Worm (Caenorhabditis elegans) whole organism, late embryonic: ENCODE results near the gene Y24D9A.6.

Source experiments
- K02D7.2 ChIP-seq: sonication (generic microtip); optimal IDR thresholded peaks from 2 replicates; lab custom pipeline; 2017; ENCODE audit warnings: mild to moderate bottlenecking, missing genetic modification characterization, missing compliant biosample characterization
- K09A11.1 ChIP-seq: sonication (generic microtip); optimal IDR thresholded peaks from 2 replicates; lab custom pipeline; 2017; ENCODE audit warnings: antibody characterized with exemption, mild to moderate bottlenecking, missing genetic modification characterization, missing compliant biosample characterization; ENCODE audit not compliant: insufficient read depth
- T23F11.4 ChIP-seq: fragments of 200-800 bp; sonication (Bioruptor generic); optimal IDR thresholded peaks from 2 replicates; lab custom pipeline; 2018; ENCODE audit warnings: mild to moderate bottlenecking, missing genetic modification characterization, missing compliant biosample characterization
- ama-1 ChIP-seq: fragments of 150-350 bp; optimal IDR thresholded peaks from 2 replicates; lab custom pipeline; 2014
- ceh-14 ChIP-seq: sonication (generic microtip); optimal IDR thresholded peaks from 2 replicates; lab custom pipeline; 2016; ENCODE audit warnings: missing genotype, missing genetic modification characterization, missing compliant biosample characterization
- ceh-18 ChIP-seq: sonication (generic microtip); optimal IDR thresholded peaks from 2 replicates; lab custom pipeline; 2016; ENCODE audit warnings: missing genetic modification characterization, missing compliant biosample characterization
- ceh-24 ChIP-seq: sonication (generic microtip); optimal IDR thresholded peaks from 2 replicates; lab custom pipeline; 2016; ENCODE audit warnings: mild to moderate bottlenecking, missing genetic modification characterization, missing compliant biosample characterization
- ceh-30 ChIP-seq: fragments of 150-350 bp; optimal IDR thresholded peaks from 2 replicates; lab custom pipeline; 2014; ENCODE audit warnings: missing biosample characterization, missing genetic modification characterization
- ceh-31 ChIP-seq: sonication (generic microtip); optimal IDR thresholded peaks from 2 replicates; lab custom pipeline; 2016; ENCODE audit warnings: missing genetic modification characterization, missing compliant biosample characterization
- ceh-34 ChIP-seq: sonication (generic microtip); optimal IDR thresholded peaks from 2 replicates; lab custom pipeline; 2016; ENCODE audit warnings: mild to moderate bottlenecking, missing genetic modification characterization, missing compliant biosample characterization
- ceh-48 ChIP-seq: sonication (generic microtip); optimal IDR thresholded peaks from 2 replicates; lab custom pipeline; 2016; ENCODE audit warnings: missing genetic modification characterization, inconsistent platforms, missing compliant biosample characterization
- ceh-9 ChIP-seq: sonication (generic microtip); optimal IDR thresholded peaks from 2 replicates; lab custom pipeline; 2016; ENCODE audit warnings: mild to moderate bottlenecking, missing genetic modification characterization, inconsistent platforms, missing compliant biosample characterization
- che-1 ChIP-seq: sonication (generic microtip); optimal IDR thresholded peaks from 2 replicates; lab custom pipeline; 2016; ENCODE audit warnings: mild to moderate bottlenecking, missing genetic modification characterization, missing compliant biosample characterization
- dmd-4 ChIP-seq: sonication (generic microtip); optimal IDR thresholded peaks from 2 replicates; lab custom pipeline; 2016; ENCODE audit warnings: borderline replicate concordance, missing genetic modification characterization, missing compliant biosample characterization
- elt-2 ChIP-seq: sonication (generic microtip); optimal IDR thresholded peaks from 2 replicates; lab custom pipeline; 2016; ENCODE audit warnings: missing genetic modification reagents, missing genetic modification characterization, missing compliant biosample characterization
- fax-1 ChIP-seq: sonication (generic microtip); optimal IDR thresholded peaks from 2 replicates; lab custom pipeline; 2016; ENCODE audit warnings: missing genotype, missing genetic modification characterization, missing compliant biosample characterization
- fkh-10 ChIP-seq: fragments of 150-350 bp; optimal IDR thresholded peaks from 2 replicates; lab custom pipeline; 2014; ENCODE audit warnings: missing biosample characterization, missing genetic modification reagents, missing genetic modification characterization
- hlh-13 ChIP-seq: fragments of 200-800 bp; sonication (Bioruptor generic); optimal IDR thresholded peaks from 2 replicates; lab custom pipeline; 2018; ENCODE audit warnings: mild to moderate bottlenecking, missing genetic modification characterization, missing compliant biosample characterization
- hlh-6 ChIP-seq: sonication (generic microtip); optimal IDR thresholded peaks from 2 replicates; lab custom pipeline; 2016; ENCODE audit warnings: missing genotype, missing genetic modification characterization, missing compliant biosample characterization
- hlh-8 ChIP-seq: sonication (generic microtip); optimal IDR thresholded peaks from 2 replicates; lab custom pipeline; 2016; ENCODE audit warnings: missing genotype, missing genetic modification characterization, missing compliant biosample characterization
- lin-11 ChIP-seq: fragments of 200-800 bp; sonication (Bioruptor generic); optimal IDR thresholded peaks from 2 replicates; lab custom pipeline; 2018; ENCODE audit warnings: mild to moderate bottlenecking, missing genetic modification characterization, missing compliant biosample characterization
- madf-2 ChIP-seq: sonication (generic microtip); optimal IDR thresholded peaks from 2 replicates; lab custom pipeline; 2017; ENCODE audit warnings: missing genetic modification characterization, missing compliant biosample characterization
- mec-3 ChIP-seq: sonication (generic microtip); optimal IDR thresholded peaks from 2 replicates; lab custom pipeline; 2016; ENCODE audit warnings: borderline replicate concordance, missing genetic modification characterization, missing compliant biosample characterization
- nfya-1 ChIP-seq: sonication (generic microtip); optimal IDR thresholded peaks from 2 replicates; lab custom pipeline; 2017; ENCODE audit warnings: missing genetic modification characterization, mild to moderate bottlenecking, missing compliant biosample characterization, antibody characterized with exemption, moderate library complexity
- nhr-11 ChIP-seq: fragments of 150-350 bp; optimal IDR thresholded peaks from 2 replicates; lab custom pipeline; 2014; ENCODE audit warnings: missing biosample characterization, missing genetic modification characterization
- odd-2 ChIP-seq: sonication (generic microtip); optimal IDR thresholded peaks from 2 replicates; lab custom pipeline; 2017; ENCODE audit warnings: antibody characterized with exemption, mild to moderate bottlenecking, missing genetic modification characterization, missing compliant biosample characterization
- pag-3 ChIP-seq: sonication (generic microtip); optimal IDR thresholded peaks from 2 replicates; lab custom pipeline; 2016; ENCODE audit warnings: missing compliant biosample characterization, missing genetic modification characterization, borderline replicate concordance
- pha-4 ChIP-seq: fragments of 150-350 bp; optimal IDR thresholded peaks from 2 replicates; lab custom pipeline; 2018; ENCODE audit warnings: missing biosample characterization, missing genetic modification reagents, missing genetic modification characterization
- pqm-1 ChIP-seq: sonication (generic microtip); optimal IDR thresholded peaks from 2 replicates; lab custom pipeline; 2016; ENCODE audit warnings: missing genetic modification characterization, missing compliant biosample characterization
- pros-1 ChIP-seq: fragments of 150-350 bp; optimal IDR thresholded peaks from 2 replicates; lab custom pipeline; 2014; ENCODE audit warnings: missing biosample characterization, missing genetic modification reagents, missing genetic modification characterization
- ref-2 ChIP-seq: sonication (generic microtip); optimal IDR thresholded peaks from 2 replicates; lab custom pipeline; 2016; ENCODE audit warnings: missing genetic modification characterization, missing compliant biosample characterization
- sox-2 ChIP-seq: fragments of 200-800 bp; sonication (Bioruptor generic); IDR thresholded peaks from 2 replicates; pipeline ENCODE4 v1.3.6; 2022; ENCODE audit warnings: missing genetic modification reagents, missing genetic modification characterization, missing compliant biosample characterization
- sox-4 ChIP-seq: sonication (generic microtip); optimal IDR thresholded peaks from 2 replicates; lab custom pipeline; 2017; ENCODE audit warnings: mild to moderate bottlenecking, missing genetic modification characterization, inconsistent platforms, missing compliant biosample characterization
- syd-9 ChIP-seq: sonication (generic microtip); optimal IDR thresholded peaks from 2 replicates; lab custom pipeline; 2016; ENCODE audit warnings: mild to moderate bottlenecking, missing genetic modification characterization, moderate library complexity, missing compliant biosample characterization
- tbx-2 ChIP-seq: sonication (generic microtip); optimal IDR thresholded peaks from 2 replicates; lab custom pipeline; 2016; ENCODE audit warnings: missing genetic modification characterization, missing compliant biosample characterization
- tbx-7 ChIP-seq: sonication (generic microtip); optimal IDR thresholded peaks from 2 replicates; lab custom pipeline; 2016; ENCODE audit warnings: missing genotype, missing genetic modification characterization, missing compliant biosample characterization
- unc-3 ChIP-seq, 2 experiments: fragments of 200-800 bp in 1 of 2; sonication (Bioruptor generic) in 1 of 2; sonication (generic microtip) in 1 of 2; conservative IDR thresholded peaks in 1 of 2; optimal IDR thresholded peaks in 1 of 2; 2 replicates each; pipeline versions ENCODE4 v1.3.6 to Lab custom; 2016 to 2022; ENCODE audit warnings: missing compliant biosample characterization in 2 of 2, missing genetic modification characterization in 2 of 2, missing genetic modification reagents in 1 of 2
- unc-55 ChIP-seq: sonication (generic microtip); optimal IDR thresholded peaks from 2 replicates; lab custom pipeline; 2017; ENCODE audit warnings: missing biosample characterization, missing genetic modification reagents, missing genetic modification characterization
- zip-5 ChIP-seq: sonication (generic microtip); optimal IDR thresholded peaks from 2 replicates; lab custom pipeline; 2016; ENCODE audit warnings: missing genetic modification characterization, missing compliant biosample characterization

The Y24D9A.6 gene

ce11 chrIV:4445711-4446290 lies 45.6 kb upstream of the Y24D9A.6 start, which contains the start of the genes wapl-1 and htz-1 (continued):
- TF ChIP-seq pag-3 (tag; lab: Kevin White, UChicago), result no peak
- peak; percentile 74 for TF ChIP-seq ceh-18
- TF ChIP-seq ceh-34 (tag; lab: Kevin White, UChicago), result peak; percentile 59
- no peak for TF ChIP-seq ceh-9 (tag; lab: Kevin White, UChicago)
- TF ChIP-seq lin-11 (tag; lab: Kevin White, UChicago), result no peak
- TF ChIP-seq che-1 (tag; lab: Kevin White, UChicago), result no peak
- no peak for TF ChIP-seq dmd-4 (tag; lab: Kevin White, UChicago)
- TF ChIP-seq hlh-6, result no peak
- peak; percentile 15 for TF ChIP-seq syd-9 (tag; lab: Kevin White, UChicago)
- peak; percentile 7 for TF ChIP-seq ceh-48 (tag; lab: Kevin White, UChicago)
- no peak for TF ChIP-seq nhr-11 (tag; lab: Kevin White, UChicago)
- TF ChIP-seq fax-1 (tag; lab: Kevin White, UChicago), result peak; percentile 24
- TF ChIP-seq ceh-14 (tag; lab: Kevin White, UChicago), result peak; percentile 58
- no peak for TF ChIP-seq mec-3
- no peak for TF ChIP-seq odd-2 (tag; lab: Kevin White, UChicago)
- no peak for TF ChIP-seq fkh-10
- no peak for TF ChIP-seq sox-2
- TF ChIP-seq K09A11.1 (tag; lab: Kevin White, UChicago), result peak; percentile 11
- no peak for TF ChIP-seq pros-1 (tag; lab: Kevin White, UChicago)
- no peak for TF ChIP-seq K02D7.2 (tag; lab: Kevin White, UChicago)
- no peak for TF ChIP-seq tbx-7 (tag; lab: Kevin White, UChicago)

DNA sequence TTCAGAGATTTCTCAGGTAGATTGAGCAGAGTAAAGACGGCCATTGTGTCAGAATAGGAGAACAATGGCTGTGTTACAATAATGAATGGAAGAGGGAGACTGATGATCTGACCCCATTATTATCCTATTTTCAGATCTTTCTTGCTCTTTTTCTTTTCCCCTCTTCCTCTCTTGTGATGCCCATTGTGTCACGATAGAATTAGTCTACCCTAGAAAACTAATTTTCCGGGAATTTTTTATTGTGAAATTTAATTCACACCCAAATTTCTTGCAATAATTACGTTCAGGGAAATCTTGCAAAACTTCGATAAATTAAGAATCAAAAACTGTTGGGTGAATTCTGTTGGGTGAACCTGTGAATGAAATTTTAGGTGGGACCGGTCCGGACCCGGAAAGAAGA lies 40.9 kb upstream of the Y24D9A.6 start, which contains the start of gene fbxb-75:
fbxb-75 (minus strand) TSS at position 101 of the 400 bp plus-strand sequence.
- TF ChIP-seq unc-3 (GFP tag; conservative IDR thresholded peaks at IDR 0.05; lab: Robert Waterston, UW), result no peak
- no peak for TF ChIP-seq unc-3 (tag; optimal IDR thresholded peaks at IDR 0.05; lab: Kevin White, UChicago)
- no peak for TF ChIP-seq tbx-2 (tag; lab: Kevin White, UChicago)
- TF ChIP-seq K09A11.1 (tag; lab: Kevin White, UChicago), result no peak
- TF ChIP-seq lin-11 (tag; lab: Kevin White, UChicago), result no peak
- TF ChIP-seq K02D7.2 (tag; lab: Kevin White, UChicago), result no peak

ce11 chrIV:4439190-4439589 lies 39.0 kb upstream of the Y24D9A.6 start, which contains the start of gene fbxb-74:
TSS of gene fbxb-74 (minus strand) at chrIV:4439290.
- TF ChIP-seq ama-1 (lab: Kevin White, UChicago), result no peak
- TF ChIP-seq lin-11 (tag; lab: Kevin White, UChicago), result no peak
- TF ChIP-seq ref-2 (tag; lab: Kevin White, UChicago), result no peak
- TF ChIP-seq odd-2 (tag; lab: Kevin White, UChicago), result no peak
- TF ChIP-seq ceh-9 (tag; lab: Kevin White, UChicago), result no peak
- TF ChIP-seq nhr-11 (tag; lab: Kevin White, UChicago), result no peak
- no peak for TF ChIP-seq ceh-24 (tag; lab: Kevin White, UChicago)
- no peak for TF ChIP-seq ceh-14 (tag; lab: Kevin White, UChicago)
- no peak for TF ChIP-seq elt-2
- TF ChIP-seq unc-55 (GFP tag; lab: Kevin White, UChicago), result no peak
- TF ChIP-seq sox-4 (tag; lab: Kevin White, UChicago), result no peak
- TF ChIP-seq ceh-18, result no peak
- no peak for TF ChIP-seq hlh-13 (GFP tag; lab: Kevin White, UChicago)
- no peak for TF ChIP-seq zip-5 (tag; lab: Kevin White, UChicago)
- no peak for TF ChIP-seq madf-2 (tag; lab: Kevin White, UChicago)
- TF ChIP-seq tbx-2 (tag; lab: Kevin White, UChicago), result no peak
- TF ChIP-seq ceh-31 (tag; lab: Kevin White, UChicago), result no peak

- no peak for TF ChIP-seq unc-3 (GFP tag; conservative IDR thresholded peaks at IDR 0.05; lab: Robert Waterston, UW)
- TF ChIP-seq unc-3 (tag; optimal IDR thresholded peaks at IDR 0.05; lab: Kevin White, UChicago), result no peak
- TF ChIP-seq lin-11 (tag; lab: Kevin White, UChicago), result no peak
- no peak for TF ChIP-seq hlh-8 (tag; lab: Kevin White, UChicago)
- TF ChIP-seq T23F11.4 (GFP tag; lab: Kevin White, UChicago), result no peak
- no peak for TF ChIP-seq unc-55 (GFP tag; lab: Kevin White, UChicago)
- no peak for TF ChIP-seq pha-4 (tag; lab: Kevin White, UChicago)
- TF ChIP-seq ceh-34 (tag; lab: Kevin White, UChicago), result no peak
- no peak for TF ChIP-seq fax-1 (tag; lab: Kevin White, UChicago)
- no peak for TF ChIP-seq pqm-1 (tag; lab: Kevin White, UChicago)
- TF ChIP-seq ceh-48 (tag; lab: Kevin White, UChicago), result no peak
- TF ChIP-seq ceh-30 (tag; lab: Kevin White, UChicago), result no peak
- TF ChIP-seq nfya-1, result no peak
- no peak for TF ChIP-seq madf-2 (tag; lab: Kevin White, UChicago)
- TF ChIP-seq syd-9 (tag; lab: Kevin White, UChicago), result no peak
These were observed 37.6 kb upstream of the Y24D9A.6 start for ce11 chrIV:4437825-4438224.
